Fruit fly (Drosophila melanogaster) whole organism, pupa: ENCODE results near the gene CG3281.
A peak's percentile ranks its signal among the peaks of the same experiment; 100 is the strongest.

Experiments used
- CG10348 ChIP-seq: fragments of 200-800 bp; sonication (Bioruptor generic); IDR thresholded peaks from 2 replicates; pipeline ENCODE4 v1.3.6; 2022; ENCODE audit warnings: missing biosample characterization, missing genetic modification characterization
- CG12605 ChIP-seq: fragments of 200-800 bp; sonication (Bioruptor generic); IDR thresholded peaks from 2 replicates; pipeline ENCODE4 v1.3.6; 2022; ENCODE audit warnings: missing biosample characterization, missing genetic modification characterization
- CG13204 ChIP-seq: fragments of 200-800 bp; sonication (Bioruptor generic); optimal IDR thresholded peaks from 2 replicates; lab custom pipeline; 2018; ENCODE audit warnings: missing biosample characterization, mild to moderate bottlenecking, missing genetic modification characterization, moderate library complexity
- CG14655 ChIP-seq: fragments of 200-800 bp; sonication (Bioruptor generic); optimal IDR thresholded peaks from 3 replicates; lab custom pipeline; 2017; ENCODE audit warnings: mild to moderate bottlenecking, missing biosample characterization, missing genetic modification reagents, missing genetic modification characterization
- CG15710 ChIP-seq: fragments of 200-800 bp; sonication (Bioruptor generic); optimal IDR thresholded peaks from 2 replicates; lab custom pipeline; 2018; ENCODE audit warnings: missing biosample characterization, mild to moderate bottlenecking, missing genetic modification characterization, moderate library complexity
- CG17806 ChIP-seq: fragments of 200-800 bp; sonication (Bioruptor generic); optimal IDR thresholded peaks from 2 replicates; lab custom pipeline; 2018; ENCODE audit warnings: missing biosample characterization, mild to moderate bottlenecking, missing genetic modification characterization, moderate library complexity
- CG32121 ChIP-seq: fragments of 200-800 bp; sonication (Bioruptor generic); IDR thresholded peaks from 2 replicates; pipeline ENCODE4 v1.3.6; 2022; ENCODE audit warnings: missing biosample characterization, missing genetic modification characterization
- CG34367 ChIP-seq: fragments of 200-800 bp; sonication (Bioruptor generic); optimal IDR thresholded peaks from 2 replicates; lab custom pipeline; 2018; ENCODE audit warnings: missing biosample characterization, mild to moderate bottlenecking, missing genetic modification characterization
- CG4496 ChIP-seq: fragments of 200-800 bp; sonication (Bioruptor generic); IDR thresholded peaks from 3 replicates; pipeline ENCODE4 v1.3.6; 2022; ENCODE audit warnings: missing biosample characterization, missing genetic modification characterization
- CG8159 ChIP-seq: fragments of 200-800 bp; sonication (Bioruptor generic); optimal IDR thresholded peaks from 3 replicates; lab custom pipeline; 2018; ENCODE audit warnings: missing biosample characterization, mild to moderate bottlenecking, missing genetic modification characterization, moderate library complexity
- CG8301 ChIP-seq: fragments of 200-800 bp; sonication (Bioruptor generic); optimal IDR thresholded peaks from 2 replicates; lab custom pipeline; 2018; ENCODE audit warnings: missing biosample characterization, mild to moderate bottlenecking, missing genetic modification characterization
- CG9948 ChIP-seq: fragments of 200-800 bp; sonication (Bioruptor generic); optimal IDR thresholded peaks from 2 replicates; lab custom pipeline; 2018; ENCODE audit warnings: missing biosample characterization, mild to moderate bottlenecking, missing genetic modification characterization, moderate library complexity
- D1 ChIP-seq: fragments of 200-800 bp; sonication (Bioruptor generic); optimal IDR thresholded peaks from 2 replicates; lab custom pipeline; 2018; ENCODE audit warnings: missing biosample characterization, mild to moderate bottlenecking, missing genetic modification characterization, moderate library complexity
- EcR ChIP-seq: fragments of 200-800 bp; sonication (Bioruptor generic); optimal IDR thresholded peaks from 3 replicates; lab custom pipeline; 2019; ENCODE audit warnings: missing biosample characterization, missing genetic modification characterization, mild to moderate bottlenecking, moderate library complexity, missing genetic modification reagents
- Ets98B ChIP-seq: fragments of 200-800 bp; sonication (Bioruptor generic); IDR thresholded peaks from 2 replicates; pipeline ENCODE4 v1.3.6; 2022; ENCODE audit warnings: missing biosample characterization, missing genetic modification characterization
- Pif1A ChIP-seq: fragments of 200-800 bp; sonication (Bioruptor generic); optimal IDR thresholded peaks from 3 replicates; lab custom pipeline; 2016; ENCODE audit warnings: missing biosample characterization, missing genetic modification characterization
- Pif1B ChIP-seq: fragments of 200-800 bp; sonication (Bioruptor generic); optimal IDR thresholded peaks from 3 replicates; lab custom pipeline; 2016; ENCODE audit warnings: missing biosample characterization, missing genetic modification characterization
- Snoo ChIP-seq: fragments of 200-800 bp; sonication (Bioruptor generic); optimal IDR thresholded peaks from 3 replicates; lab custom pipeline; 2017; ENCODE audit warnings: missing biosample characterization, mild to moderate bottlenecking, missing genetic modification characterization, inconsistent platforms
- fd96Ca ChIP-seq: fragments of 200-800 bp; sonication (Bioruptor generic); IDR thresholded peaks from 3 replicates; pipeline ENCODE4 v1.3.6; 2022; ENCODE audit warnings: missing biosample characterization, missing genetic modification characterization
- gl ChIP-seq: fragments of 200-800 bp; sonication (Bioruptor generic); optimal IDR thresholded peaks from 2 replicates; lab custom pipeline; 2018; ENCODE audit warnings: missing biosample characterization, mild to moderate bottlenecking, missing genetic modification characterization
- rn ChIP-seq: fragments of 200-800 bp; sonication (Bioruptor generic); IDR thresholded peaks from 2 replicates; pipeline ENCODE4 v1.3.6; 2022; ENCODE audit warnings: missing biosample characterization, missing genetic modification characterization

CG3281 gene

dm6 chr3R:11974631-11975030 lies 12.0 kb upstream of the CG3281 start, which contains the start of gene Tango9:
Gene Tango9 (minus strand): TSS chr3R:11974910.
- TF ChIP-seq D1: no peak
- peak; percentile 45 for TF ChIP-seq CG8159 (tag; lab: Kevin White, UChicago)
- no peak for TF ChIP-seq rn (GFP tag; lab: Robert Waterston, UW)
- TF ChIP-seq CG15710 (tag; lab: Kevin White, UChicago): peak; percentile 5
- TF ChIP-seq Pif1B: no peak
- peak; percentile 23 for TF ChIP-seq CG9948
- TF ChIP-seq EcR (GFP tag; lab: Kevin White, UChicago): peak; percentile 73
- no peak for TF ChIP-seq fd96Ca
- peak; percentile 68 for TF ChIP-seq Snoo
- no peak for TF ChIP-seq Pif1A (GFP tag; lab: Kevin White, UChicago)
- TF ChIP-seq Ets98B (GFP tag; lab: Robert Waterston, UW): peak; percentile 36; the same call in 1 of the 2 replicates
- TF ChIP-seq CG14655 (GFP tag; lab: Kevin White, UChicago): no peak
- no peak for TF ChIP-seq CG10348
- TF ChIP-seq CG12605 (GFP tag; lab: Robert Waterston, UW): peak; percentile 74
- TF ChIP-seq CG17806 (tag; lab: Kevin White, UChicago): peak; percentile 11
- TF ChIP-seq CG13204 (GFP tag; lab: Kevin White, UChicago): no peak
- no peak for TF ChIP-seq CG4496 (GFP tag; lab: Robert Waterston, UW)
- TF ChIP-seq gl: peak; percentile 63
- peak; percentile 41 for TF ChIP-seq CG34367

- TF ChIP-seq EcR (GFP tag; lab: Kevin White, UChicago) (peak; percentile 24), Pif1A (GFP tag; lab: Kevin White, UChicago) (no peak)
Observed at dm6 chr3R:11973826-11974225, 11.2 kb upstream of the CG3281 start.

dm6 chr3R:11971394-11971793 lies 8.8 kb upstream of the CG3281 start, which contains the start of gene GC2:
Gene GC2 (plus strand): TSS chr3R:11971694.
- no peak for TF ChIP-seq Snoo
- no peak for TF ChIP-seq gl
- no peak for TF ChIP-seq EcR (GFP tag; lab: Kevin White, UChicago)
- no peak for TF ChIP-seq CG17806 (tag; lab: Kevin White, UChicago)
- TF ChIP-seq CG10348: no peak
- no peak for TF ChIP-seq rn (GFP tag; lab: Robert Waterston, UW)

- TF ChIP-seq CG12605 (GFP tag; lab: Robert Waterston, UW): 0 out of 2 replicates have a peak, but pooled peaks have one; percentile 22
- TF ChIP-seq CG4496 (GFP tag; lab: Robert Waterston, UW): peak; percentile 45; the same call in 1 of the 3 replicates
- TF ChIP-seq CG17806 (tag; lab: Kevin White, UChicago): peak; percentile 17
- no peak for TF ChIP-seq Pif1A (GFP tag; lab: Kevin White, UChicago)
- TF ChIP-seq CG8301 (tag; lab: Kevin White, UChicago): peak; percentile 59
- no peak for TF ChIP-seq EcR (GFP tag; lab: Kevin White, UChicago)
- TF ChIP-seq gl: no peak
- TF ChIP-seq CG9948: peak; percentile 8
- peak; percentile 66 for TF ChIP-seq Ets98B (GFP tag; lab: Robert Waterston, UW)
- no peak for TF ChIP-seq Snoo
- peak; percentile 16 for TF ChIP-seq CG8159 (tag; lab: Kevin White, UChicago)
- peak; percentile 10 for TF ChIP-seq Pif1B
- TF ChIP-seq CG32121 (GFP tag; lab: Robert Waterston, UW): peak; percentile 71
- TF ChIP-seq CG14655 (GFP tag; lab: Kevin White, UChicago): no peak
- peak; percentile 21 for TF ChIP-seq CG15710 (tag; lab: Kevin White, UChicago)
Observed at dm6 chr3R:11969217-11969616, 6.6 kb upstream of the CG3281 start.

- TF ChIP-seq EcR (GFP tag; lab: Kevin White, UChicago) (peak; percentile 84), CG12605 (GFP tag; lab: Robert Waterston, UW) (no peak)
Observed at dm6 chr3R:11968030-11968753, 5.6 kb upstream of the CG3281 start.

dm6 chr3R:11967262-11968029 lies 4.8 kb upstream of the CG3281 start, which contains the start of the genes CG12213 and GC1:
Gene CG12213 (minus strand): TSS chr3R:11967691.
Gene GC1 (plus strand): TSS chr3R:11967708.
- TF ChIP-seq CG9948 (peak; percentile 13), Ets98B (GFP tag; lab: Robert Waterston, UW) (0 out of 2 replicates have a peak, but pooled peaks have one; percentile 10), CG10348 (0 out of 2 replicates have a peak, but pooled peaks have one; percentile 16), CG34367 (peak; percentile 8), CG15710 (tag; lab: Kevin White, UChicago) (peak; percentile 24), CG12605 (GFP tag; lab: Robert Waterston, UW) (no peak), CG17806 (tag; lab: Kevin White, UChicago) (no peak), Snoo (peak; percentile 4), CG8159 (tag; lab: Kevin White, UChicago) (peak; percentile 35), gl (no peak), EcR (GFP tag; lab: Kevin White, UChicago) (peak; percentile 1), CG8301 (tag; lab: Kevin White, UChicago) (no peak)
